Fruit fly (Drosophila melanogaster) whole organism, pupa: ENCODE results near the gene CG12539.
A peak's percentile ranks its signal among the peaks of the same experiment; 100 is the strongest.

ENCODE experiments used
- CG10348 ChIP-seq: fragments of 200-800 bp; sonication (Bioruptor generic); IDR thresholded peaks from 2 replicates; pipeline ENCODE4 v1.3.6; 2022; ENCODE audit warnings: missing biosample characterization, missing genetic modification characterization
- CG12605 ChIP-seq: fragments of 200-800 bp; sonication (Bioruptor generic); IDR thresholded peaks from 2 replicates; pipeline ENCODE4 v1.3.6; 2022; ENCODE audit warnings: missing biosample characterization, missing genetic modification characterization
- CG13204 ChIP-seq: fragments of 200-800 bp; sonication (Bioruptor generic); optimal IDR thresholded peaks from 2 replicates; lab custom pipeline; 2018; ENCODE audit warnings: missing biosample characterization, mild to moderate bottlenecking, missing genetic modification characterization, moderate library complexity
- CG14655 ChIP-seq: fragments of 200-800 bp; sonication (Bioruptor generic); optimal IDR thresholded peaks from 3 replicates; lab custom pipeline; 2017; ENCODE audit warnings: mild to moderate bottlenecking, missing biosample characterization, missing genetic modification reagents, missing genetic modification characterization
- CG15710 ChIP-seq: fragments of 200-800 bp; sonication (Bioruptor generic); optimal IDR thresholded peaks from 2 replicates; lab custom pipeline; 2018; ENCODE audit warnings: missing biosample characterization, mild to moderate bottlenecking, missing genetic modification characterization, moderate library complexity
- CG17806 ChIP-seq: fragments of 200-800 bp; sonication (Bioruptor generic); optimal IDR thresholded peaks from 2 replicates; lab custom pipeline; 2018; ENCODE audit warnings: missing biosample characterization, mild to moderate bottlenecking, missing genetic modification characterization, moderate library complexity
- CG32121 ChIP-seq: fragments of 200-800 bp; sonication (Bioruptor generic); IDR thresholded peaks from 2 replicates; pipeline ENCODE4 v1.3.6; 2022; ENCODE audit warnings: missing biosample characterization, missing genetic modification characterization
- CG34367 ChIP-seq: fragments of 200-800 bp; sonication (Bioruptor generic); optimal IDR thresholded peaks from 2 replicates; lab custom pipeline; 2018; ENCODE audit warnings: missing biosample characterization, mild to moderate bottlenecking, missing genetic modification characterization
- CG4496 ChIP-seq: fragments of 200-800 bp; sonication (Bioruptor generic); IDR thresholded peaks from 3 replicates; pipeline ENCODE4 v1.3.6; 2022; ENCODE audit warnings: missing biosample characterization, missing genetic modification characterization
- CG8159 ChIP-seq: fragments of 200-800 bp; sonication (Bioruptor generic); optimal IDR thresholded peaks from 3 replicates; lab custom pipeline; 2018; ENCODE audit warnings: missing biosample characterization, mild to moderate bottlenecking, missing genetic modification characterization, moderate library complexity
- CG8301 ChIP-seq: fragments of 200-800 bp; sonication (Bioruptor generic); optimal IDR thresholded peaks from 2 replicates; lab custom pipeline; 2018; ENCODE audit warnings: missing biosample characterization, mild to moderate bottlenecking, missing genetic modification characterization
- CG9948 ChIP-seq: fragments of 200-800 bp; sonication (Bioruptor generic); optimal IDR thresholded peaks from 2 replicates; lab custom pipeline; 2018; ENCODE audit warnings: missing biosample characterization, mild to moderate bottlenecking, missing genetic modification characterization, moderate library complexity
- D1 ChIP-seq: fragments of 200-800 bp; sonication (Bioruptor generic); optimal IDR thresholded peaks from 2 replicates; lab custom pipeline; 2018; ENCODE audit warnings: missing biosample characterization, mild to moderate bottlenecking, missing genetic modification characterization, moderate library complexity
- EcR ChIP-seq: fragments of 200-800 bp; sonication (Bioruptor generic); optimal IDR thresholded peaks from 3 replicates; lab custom pipeline; 2019; ENCODE audit warnings: missing biosample characterization, missing genetic modification characterization, mild to moderate bottlenecking, moderate library complexity, missing genetic modification reagents
- Ets98B ChIP-seq: fragments of 200-800 bp; sonication (Bioruptor generic); IDR thresholded peaks from 2 replicates; pipeline ENCODE4 v1.3.6; 2022; ENCODE audit warnings: missing biosample characterization, missing genetic modification characterization
- Pif1A ChIP-seq: fragments of 200-800 bp; sonication (Bioruptor generic); optimal IDR thresholded peaks from 3 replicates; lab custom pipeline; 2016; ENCODE audit warnings: missing biosample characterization, missing genetic modification characterization
- Pif1B ChIP-seq: fragments of 200-800 bp; sonication (Bioruptor generic); optimal IDR thresholded peaks from 3 replicates; lab custom pipeline; 2016; ENCODE audit warnings: missing biosample characterization, missing genetic modification characterization
- Snoo ChIP-seq: fragments of 200-800 bp; sonication (Bioruptor generic); optimal IDR thresholded peaks from 3 replicates; lab custom pipeline; 2017; ENCODE audit warnings: missing biosample characterization, mild to moderate bottlenecking, missing genetic modification characterization, inconsistent platforms
- fd96Ca ChIP-seq: fragments of 200-800 bp; sonication (Bioruptor generic); IDR thresholded peaks from 3 replicates; pipeline ENCODE4 v1.3.6; 2022; ENCODE audit warnings: missing biosample characterization, missing genetic modification characterization
- gl ChIP-seq: fragments of 200-800 bp; sonication (Bioruptor generic); optimal IDR thresholded peaks from 2 replicates; lab custom pipeline; 2018; ENCODE audit warnings: missing biosample characterization, mild to moderate bottlenecking, missing genetic modification characterization
- rn ChIP-seq: fragments of 200-800 bp; sonication (Bioruptor generic); IDR thresholded peaks from 2 replicates; pipeline ENCODE4 v1.3.6; 2022; ENCODE audit warnings: missing biosample characterization, missing genetic modification characterization

The CG12539 gene

DNA sequence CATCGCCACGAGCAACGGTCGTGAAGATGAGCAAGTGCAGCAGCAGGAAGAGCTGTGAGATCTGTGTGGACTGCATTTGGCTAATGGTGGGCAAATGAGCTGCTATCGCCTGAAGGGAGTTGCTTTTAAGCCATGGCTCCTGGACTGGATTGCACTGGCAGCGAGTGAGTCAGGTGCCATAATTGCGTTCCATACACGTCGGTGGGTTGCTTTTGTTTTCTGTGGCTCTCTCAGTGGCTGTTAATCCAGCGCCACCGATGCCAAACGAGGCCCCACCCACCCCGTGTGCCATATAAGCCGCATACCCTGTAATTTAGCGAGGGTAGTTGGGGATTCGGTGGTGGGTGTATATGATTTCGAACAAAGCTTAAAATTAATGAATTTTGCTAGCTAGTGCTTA lies at the start of gene CG12539:
Gene CG12539 (minus strand): TSS at position 101 of the 400 bp plus-strand sequence.
- no peak for TF ChIP-seq D1 (tag; lab: Kevin White, UChicago)
- no peak for TF ChIP-seq CG9948
- TF ChIP-seq CG8301 = no peak
- no peak for TF ChIP-seq CG13204 (GFP tag; lab: Kevin White, UChicago)
- TF ChIP-seq Snoo (tag; lab: Kevin White, UChicago) = no peak
- no peak for TF ChIP-seq CG17806 (tag; lab: Kevin White, UChicago)
- TF ChIP-seq CG15710 (tag; lab: Kevin White, UChicago) = no peak
- TF ChIP-seq Ets98B = no peak
- TF ChIP-seq rn = no peak
- no peak for TF ChIP-seq CG10348 (GFP tag; lab: Robert Waterston, UW)
- TF ChIP-seq CG14655 (GFP tag; lab: Kevin White, UChicago) = no peak
- TF ChIP-seq CG34367 (tag; lab: Kevin White, UChicago) = no peak
- no peak for TF ChIP-seq CG4496 (GFP tag; lab: Robert Waterston, UW)
- TF ChIP-seq CG32121 (GFP tag; lab: Robert Waterston, UW) = no peak
- no peak for TF ChIP-seq Pif1A (GFP tag; lab: Kevin White, UChicago)
- no peak for TF ChIP-seq Pif1B (GFP tag; lab: Kevin White, UChicago)
- no peak for TF ChIP-seq gl (tag; lab: Kevin White, UChicago)
- no peak for TF ChIP-seq fd96Ca (GFP tag; lab: Robert Waterston, UW)
- no peak for TF ChIP-seq CG12605 (GFP tag; lab: Robert Waterston, UW)

DNA sequence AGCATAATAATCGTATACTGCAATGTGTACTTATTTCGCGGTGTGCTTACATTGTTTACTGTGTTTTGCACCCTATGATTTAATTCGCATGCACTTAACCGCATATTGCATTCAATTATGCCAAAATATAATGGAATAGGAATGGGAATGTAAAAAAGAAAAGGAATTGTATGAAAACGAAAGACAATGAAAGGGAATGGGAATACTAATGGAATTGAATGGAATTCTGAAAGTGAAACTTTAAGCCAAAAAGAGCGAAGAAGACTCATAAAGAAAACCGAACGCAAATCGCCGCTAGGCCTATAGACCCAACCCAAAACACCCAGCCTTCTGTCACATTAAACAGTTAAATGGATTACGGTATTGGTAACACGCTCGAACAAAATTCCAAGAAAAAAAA lies 49.3 kb upstream of the CG12539 start:
- no peak for TF ChIP-seq CG12605 (GFP tag; lab: Robert Waterston, UW)
- TF ChIP-seq CG8301 = no peak
- TF ChIP-seq CG14655 (GFP tag; lab: Kevin White, UChicago) = no peak
- TF ChIP-seq EcR = no peak
- TF ChIP-seq rn = no peak
- TF ChIP-seq Pif1A (GFP tag; lab: Kevin White, UChicago) = no peak
- TF ChIP-seq CG17806 (tag; lab: Kevin White, UChicago) = no peak
- no peak for TF ChIP-seq CG15710 (tag; lab: Kevin White, UChicago)
- no peak for TF ChIP-seq CG32121 (GFP tag; lab: Robert Waterston, UW)
- TF ChIP-seq CG8159 (tag; lab: Kevin White, UChicago) = no peak
- TF ChIP-seq D1 (tag; lab: Kevin White, UChicago) = no peak
- no peak for TF ChIP-seq CG9948
- no peak for TF ChIP-seq gl (tag; lab: Kevin White, UChicago)
- TF ChIP-seq fd96Ca (GFP tag; lab: Robert Waterston, UW) = no peak
- TF ChIP-seq Ets98B = no peak
- TF ChIP-seq CG34367 (tag; lab: Kevin White, UChicago) = no peak
- TF ChIP-seq CG4496 (GFP tag; lab: Robert Waterston, UW) = no peak

DNA sequence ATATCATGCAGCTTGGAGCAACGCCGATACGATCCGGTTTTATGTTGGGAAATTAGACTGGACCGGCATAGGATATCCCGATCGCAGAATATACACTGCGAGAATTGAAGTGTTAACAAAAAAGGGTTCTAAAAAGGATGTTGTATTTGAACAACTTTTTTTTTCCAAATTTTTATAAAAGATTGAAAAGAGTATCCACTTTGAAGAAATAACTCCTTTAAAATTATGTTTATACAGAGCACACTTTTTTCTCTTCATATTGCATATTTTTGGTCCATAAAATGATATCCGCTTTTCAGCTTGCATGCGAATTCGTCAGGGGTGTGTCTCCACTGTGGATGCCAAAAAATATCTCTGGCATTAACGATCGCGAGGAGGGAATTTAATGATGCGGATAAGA lies 47.7 kb upstream of the CG12539 start:
- no peak for TF ChIP-seq CG10348 (GFP tag; lab: Robert Waterston, UW)
- TF ChIP-seq CG14655 (GFP tag; lab: Kevin White, UChicago) = peak; percentile 8
- no peak for TF ChIP-seq CG34367 (tag; lab: Kevin White, UChicago)
- no peak for TF ChIP-seq fd96Ca (GFP tag; lab: Robert Waterston, UW)
- no peak for TF ChIP-seq EcR
- TF ChIP-seq Pif1B (GFP tag; lab: Kevin White, UChicago) = no peak
- TF ChIP-seq Pif1A (GFP tag; lab: Kevin White, UChicago) = peak; percentile 16
- TF ChIP-seq Ets98B = peak; percentile 16; the same call in 1 of the 2 replicates
- peak; percentile 42 for TF ChIP-seq CG8159 (tag; lab: Kevin White, UChicago)
- no peak for TF ChIP-seq CG12605 (GFP tag; lab: Robert Waterston, UW)
- 0 out of 2 replicates have a peak, but pooled peaks have one; percentile 19 for TF ChIP-seq rn
- 0 out of 2 replicates have a peak, but pooled peaks have one; percentile 20 for TF ChIP-seq CG32121 (GFP tag; lab: Robert Waterston, UW)
- TF ChIP-seq Snoo (tag; lab: Kevin White, UChicago) = no peak
- TF ChIP-seq gl (tag; lab: Kevin White, UChicago) = no peak
- TF ChIP-seq D1 (tag; lab: Kevin White, UChicago) = no peak
- no peak for TF ChIP-seq CG15710 (tag; lab: Kevin White, UChicago)
- peak; percentile 56; the same call in 2 of the 3 replicates for TF ChIP-seq CG4496 (GFP tag; lab: Robert Waterston, UW)
- TF ChIP-seq CG13204 (GFP tag; lab: Kevin White, UChicago) = no peak
- TF ChIP-seq CG9948 = no peak
- peak; percentile 29 for TF ChIP-seq CG8301
- no peak for TF ChIP-seq CG17806 (tag; lab: Kevin White, UChicago)

DNA sequence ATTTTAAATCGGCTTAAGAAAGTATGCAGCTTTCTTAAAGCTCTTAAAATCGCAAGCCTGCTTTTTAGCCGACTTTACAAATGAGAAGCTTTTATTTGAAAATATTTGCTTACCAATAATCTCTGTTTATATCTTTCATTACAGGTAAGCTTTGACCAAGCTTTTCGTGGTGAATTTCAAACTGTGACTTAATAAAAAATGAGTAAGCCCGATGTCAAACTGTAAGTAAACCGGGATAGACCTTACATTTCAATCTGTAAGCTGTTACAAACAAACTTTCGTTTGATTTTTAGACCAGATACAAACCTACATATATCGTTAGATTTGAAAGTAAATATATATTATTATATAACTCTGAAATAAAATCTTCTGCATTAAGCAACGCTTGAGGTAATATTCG lies 41.0 kb upstream of the CG12539 start:
- TF ChIP-seq CG9948 (no peak), CG4496 (GFP tag; lab: Robert Waterston, UW) (no peak), CG15710 (tag; lab: Kevin White, UChicago) (no peak), CG34367 (tag; lab: Kevin White, UChicago) (no peak), CG14655 (GFP tag; lab: Kevin White, UChicago) (no peak), rn (no peak), fd96Ca (GFP tag; lab: Robert Waterston, UW) (no peak), Pif1B (GFP tag; lab: Kevin White, UChicago) (no peak), CG8301 (no peak), CG13204 (GFP tag; lab: Kevin White, UChicago) (no peak), CG12605 (GFP tag; lab: Robert Waterston, UW) (no peak), Snoo (tag; lab: Kevin White, UChicago) (no peak), D1 (tag; lab: Kevin White, UChicago) (no peak)

DNA sequence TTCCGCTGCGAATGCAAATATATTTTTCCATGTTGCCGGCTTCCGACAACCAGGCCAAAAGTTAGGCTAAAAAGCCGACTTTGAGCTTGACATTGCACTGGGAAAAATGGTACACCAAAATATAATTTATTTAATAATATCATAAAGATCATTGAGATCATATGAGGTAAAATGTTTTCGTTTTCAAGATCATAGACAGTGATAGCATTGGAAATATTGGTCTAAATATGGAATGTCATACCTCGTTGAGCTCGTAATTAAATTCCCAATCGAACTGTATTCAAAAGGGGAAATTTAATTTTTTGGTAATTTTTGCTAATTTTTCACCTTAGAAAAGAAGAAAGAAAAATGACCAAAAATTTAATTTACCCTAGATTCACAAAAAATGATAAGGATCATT lies 39.4 kb upstream of the CG12539 start:
- TF ChIP-seq fd96Ca (GFP tag; lab: Robert Waterston, UW) (no peak), CG12605 (GFP tag; lab: Robert Waterston, UW) (no peak), CG15710 (tag; lab: Kevin White, UChicago) (no peak), CG14655 (GFP tag; lab: Kevin White, UChicago) (no peak), CG8159 (tag; lab: Kevin White, UChicago) (no peak), EcR (no peak), Snoo (tag; lab: Kevin White, UChicago) (no peak), CG4496 (GFP tag; lab: Robert Waterston, UW) (no peak), Pif1B (GFP tag; lab: Kevin White, UChicago) (no peak), CG32121 (GFP tag; lab: Robert Waterston, UW) (no peak), CG17806 (tag; lab: Kevin White, UChicago) (no peak), CG34367 (tag; lab: Kevin White, UChicago) (no peak), CG10348 (GFP tag; lab: Robert Waterston, UW) (no peak), gl (tag; lab: Kevin White, UChicago) (no peak), CG9948 (no peak)
- TF ChIP-seq, all 21 proteins: peak for 0
